Worm (Caenorhabditis elegans) whole organism, L4 larva: Measurements from ENCODE around the gene wdfy-3.

Experiments used
- F10B5.3 ChIP-seq: sonication (generic microtip); optimal IDR thresholded peaks from 2 replicates; lab custom pipeline; 2016; ENCODE audit warnings: mild to moderate bottlenecking, missing genetic modification characterization, missing compliant biosample characterization
- F26F4.8 ChIP-seq: fragments of 200-800 bp; sonication (Bioruptor generic); conservative IDR thresholded peaks from 2 replicates; pipeline ENCODE4 v1.3.6; 2022; ENCODE audit warnings: missing genetic modification characterization, missing compliant biosample characterization
- T20F7.1 ChIP-seq: fragments of 200-800 bp; sonication (Bioruptor generic); optimal IDR thresholded peaks from 2 replicates; lab custom pipeline; 2018; ENCODE audit warnings: mild to moderate bottlenecking, missing genetic modification characterization, missing compliant biosample characterization
- T26A8.4 ChIP-seq: fragments of 200-800 bp; sonication (Bioruptor generic); IDR thresholded peaks from 2 replicates; pipeline ENCODE4 v1.3.6; 2022; ENCODE audit warnings: missing genetic modification characterization, missing compliant biosample characterization
- Y105C5A.15 ChIP-seq: fragments of 200-800 bp; sonication (Bioruptor generic); IDR thresholded peaks from 2 replicates; pipeline ENCODE4 v1.3.6; 2022; ENCODE audit warnings: missing genetic modification characterization, missing compliant biosample characterization
- Y5F2A.4 ChIP-seq: fragments of 200-800 bp; sonication (Bioruptor generic); optimal IDR thresholded peaks from 2 replicates; lab custom pipeline; 2018; ENCODE audit warnings: mild to moderate bottlenecking, missing genetic modification characterization, missing compliant biosample characterization
- aly-2 ChIP-seq: sonication (generic microtip); optimal IDR thresholded peaks from 2 replicates; lab custom pipeline; 2018; ENCODE audit warnings: missing biosample characterization, missing genetic modification characterization
- arid-1 ChIP-seq: fragments of 200-800 bp; sonication (Bioruptor generic); conservative IDR thresholded peaks from 2 replicates; pipeline ENCODE4 v1.3.6; 2022; ENCODE audit warnings: missing genetic modification reagents, missing genetic modification characterization, missing compliant biosample characterization
- attf-4 ChIP-seq: sonication (generic microtip); optimal IDR thresholded peaks from 3 replicates; lab custom pipeline; 2017; ENCODE audit warnings: missing biosample characterization, missing genetic modification characterization
- ceh-28 ChIP-seq: fragments of 150-350 bp; optimal IDR thresholded peaks from 2 replicates; lab custom pipeline; 2014; ENCODE audit warnings: missing biosample characterization, missing genetic modification reagents, missing genetic modification characterization
- ceh-32 ChIP-seq: sonication (generic microtip); optimal IDR thresholded peaks from 2 replicates; lab custom pipeline; 2016; ENCODE audit warnings: mild to moderate bottlenecking, missing genetic modification characterization, missing compliant biosample characterization; ENCODE audit not compliant: poor library complexity
- ceh-82 ChIP-seq: sonication (generic microtip); optimal IDR thresholded peaks from 2 replicates; lab custom pipeline; 2017; ENCODE audit warnings: missing biosample characterization, missing genetic modification characterization
- cey-2 ChIP-seq: sonication (generic microtip); optimal IDR thresholded peaks from 3 replicates; lab custom pipeline; 2017; ENCODE audit warnings: missing genetic modification characterization, mild to moderate bottlenecking, missing compliant biosample characterization, antibody characterized with exemption, borderline replicate concordance; ENCODE audit not compliant: insufficient read depth
- ctbp-1 ChIP-seq: fragments of 200-800 bp; sonication (Bioruptor generic); IDR thresholded peaks from 2 replicates; pipeline ENCODE4 v1.3.6; 2022; ENCODE audit warnings: missing genetic modification reagents, missing genetic modification characterization, missing compliant biosample characterization
- daf-16 ChIP-seq, 3 experiments: sonication (generic microtip); optimal IDR thresholded peaks; 2 replicates each; lab custom pipeline; 2016 to 2017; ENCODE audit warnings: missing genetic modification characterization in 3 of 3, missing genetic modification reagents in 3 of 3, mild to moderate bottlenecking in 2 of 3, missing compliant biosample characterization in 2 of 3, missing biosample characterization in 1 of 3, moderate library complexity in 1 of 3
- daf-8 ChIP-seq: fragments of 200-800 bp; sonication (Bioruptor generic); IDR thresholded peaks from 2 replicates; pipeline ENCODE4 v1.3.6; 2022; ENCODE audit warnings: missing genetic modification characterization, missing compliant biosample characterization
- dmd-8 ChIP-seq: fragments of 200-800 bp; sonication (Bioruptor generic); IDR thresholded peaks from 2 replicates; pipeline ENCODE4 v1.3.6; 2022; ENCODE audit warnings: missing genetic modification characterization, missing compliant biosample characterization
- duxl-1 ChIP-seq: sonication (generic microtip); optimal IDR thresholded peaks from 2 replicates; lab custom pipeline; 2016; ENCODE audit warnings: mild to moderate bottlenecking, missing genetic modification characterization, moderate library complexity, missing compliant biosample characterization; ENCODE audit not compliant: poor library complexity
- dve-1 ChIP-seq: sonication (generic microtip); optimal IDR thresholded peaks from 2 replicates; lab custom pipeline; 2017; ENCODE audit warnings: antibody characterized with exemption, mild to moderate bottlenecking, missing genetic modification characterization, missing compliant biosample characterization; ENCODE audit not compliant: insufficient read depth
- egl-43 ChIP-seq: fragments of 200-800 bp; sonication (Bioruptor generic); IDR thresholded peaks from 2 replicates; pipeline ENCODE4 v1.3.6; 2022; ENCODE audit warnings: missing genetic modification reagents, missing genetic modification characterization, missing compliant biosample characterization
- fkh-10 ChIP-seq: fragments of 150-350 bp; optimal IDR thresholded peaks from 2 replicates; lab custom pipeline; 2014; ENCODE audit warnings: missing biosample characterization, missing genetic modification reagents, missing genetic modification characterization
- gei-8 ChIP-seq: fragments of 200-800 bp; sonication (Bioruptor generic); optimal IDR thresholded peaks from 2 replicates; lab custom pipeline; 2018; ENCODE audit warnings: mild to moderate bottlenecking, missing genetic modification characterization, missing compliant biosample characterization
- hlh-11 ChIP-seq: fragments of 200-800 bp; sonication (Bioruptor generic); optimal IDR thresholded peaks from 2 replicates; lab custom pipeline; 2018; ENCODE audit warnings: mild to moderate bottlenecking, missing genetic modification characterization, missing compliant biosample characterization
- lim-7 ChIP-seq: fragments of 200-800 bp; sonication (Bioruptor generic); IDR thresholded peaks from 2 replicates; pipeline ENCODE4 v1.3.6; 2022; ENCODE audit warnings: missing genetic modification characterization, missing compliant biosample characterization
- lin-1 ChIP-seq: fragments of 200-800 bp; sonication (Bioruptor generic); IDR thresholded peaks from 2 replicates; pipeline ENCODE4 v1.3.6; 2022; ENCODE audit warnings: missing genetic modification reagents, missing genetic modification characterization, missing compliant biosample characterization
- lin-15B ChIP-seq: fragments of 150-350 bp; sonication (generic microtip); optimal IDR thresholded peaks from 3 replicates; lab custom pipeline; 2014; ENCODE audit warnings: missing biosample characterization, missing genetic modification characterization
- lin-29 ChIP-seq: fragments of 200-800 bp; sonication (Bioruptor generic); IDR thresholded peaks from 2 replicates; pipeline ENCODE4 v1.3.6; 2022; ENCODE audit warnings: missing genetic modification reagents, missing genetic modification characterization, missing compliant biosample characterization
- lin-39 ChIP-seq: fragments of 150-350 bp; optimal IDR thresholded peaks from 2 replicates; lab custom pipeline; 2014; ENCODE audit warnings: missing biosample characterization, missing genetic modification reagents, missing genetic modification characterization
- lsy-2 ChIP-seq, 2 experiments: fragments of 150-350 bp in 1 of 2; sonication (generic microtip) in 1 of 2; optimal IDR thresholded peaks; 2 replicates each; lab custom pipeline; 2014 to 2017; ENCODE audit warnings: missing biosample characterization in 2 of 2, missing genetic modification characterization in 2 of 2
- mdl-1 ChIP-seq, 2 experiments: fragments of 150-350 bp in 1 of 2; sonication (generic microtip) in 1 of 2; optimal IDR thresholded peaks; 2 replicates each; lab custom pipeline; 2014 to 2017; ENCODE audit warnings: missing biosample characterization in 2 of 2, missing genetic modification characterization in 2 of 2
- nhr-102 ChIP-seq: sonication (generic microtip); optimal IDR thresholded peaks from 2 replicates; lab custom pipeline; 2016; ENCODE audit warnings: mild to moderate bottlenecking, missing genetic modification characterization, moderate library complexity, missing compliant biosample characterization
- nhr-11 ChIP-seq: fragments of 150-350 bp; optimal IDR thresholded peaks from 2 replicates; lab custom pipeline; 2014; ENCODE audit warnings: missing biosample characterization, missing genetic modification characterization
- nhr-25 ChIP-seq: sonication (generic microtip); optimal IDR thresholded peaks from 2 replicates; lab custom pipeline; 2017; ENCODE audit warnings: missing genetic modification characterization, mild to moderate bottlenecking, missing compliant biosample characterization, antibody characterized with exemption, moderate library complexity, borderline replicate concordance; ENCODE audit not compliant: insufficient read depth
- nhr-28 ChIP-seq: fragments of 150-350 bp; optimal IDR thresholded peaks from 2 replicates; lab custom pipeline; 2014; ENCODE audit warnings: missing biosample characterization, missing genetic modification characterization
- nhr-48 ChIP-seq: sonication (generic microtip); optimal IDR thresholded peaks from 2 replicates; lab custom pipeline; 2016; ENCODE audit warnings: mild to moderate bottlenecking, missing genetic modification characterization, missing compliant biosample characterization
- nhr-76 ChIP-seq: fragments of 150-350 bp; optimal IDR thresholded peaks from 2 replicates; lab custom pipeline; 2014; ENCODE audit warnings: missing biosample characterization, missing genetic modification characterization
- nhr-77 ChIP-seq: fragments of 150-350 bp; optimal IDR thresholded peaks from 2 replicates; lab custom pipeline; 2014; ENCODE audit warnings: missing biosample characterization, missing genetic modification characterization
- pha-4 ChIP-seq, 2 experiments: fragments of 150-350 bp in 1 of 2; fragments of 200-800 bp in 1 of 2; sonication (Bioruptor generic) in 1 of 2; IDR thresholded peaks in 1 of 2; optimal IDR thresholded peaks in 1 of 2; 2 replicates each; pipeline versions ENCODE4 v1.3.6 to Lab custom; 2014 to 2022; ENCODE audit warnings: missing genetic modification characterization in 2 of 2, missing genetic modification reagents in 2 of 2, missing biosample characterization in 1 of 2, missing compliant biosample characterization in 1 of 2
- php-3 ChIP-seq: fragments of 200-800 bp; sonication (Bioruptor generic); IDR thresholded peaks from 2 replicates; pipeline ENCODE4 v1.3.6; 2022; ENCODE audit warnings: missing genetic modification reagents, missing genetic modification characterization, missing compliant biosample characterization
- pqm-1 ChIP-seq: sonication (generic microtip); optimal IDR thresholded peaks from 2 replicates; lab custom pipeline; 2017; ENCODE audit warnings: missing biosample characterization, missing genetic modification characterization
- set-16 ChIP-seq: fragments of 200-800 bp; sonication (Bioruptor generic); IDR thresholded peaks from 2 replicates; pipeline ENCODE4 v1.3.6; 2022; ENCODE audit warnings: missing genetic modification reagents, missing genetic modification characterization, missing compliant biosample characterization
- skn-1 ChIP-seq: fragments of 150-350 bp; optimal IDR thresholded peaks from 2 replicates; lab custom pipeline; 2014; ENCODE audit warnings: missing biosample characterization, missing genetic modification characterization
- snpc-4 ChIP-seq: fragments of 150-350 bp; optimal IDR thresholded peaks from 2 replicates; lab custom pipeline; 2014; ENCODE audit warnings: missing biosample characterization, missing genetic modification characterization
- tra-1 ChIP-seq: fragments of 200-800 bp; sonication (Bioruptor generic); IDR thresholded peaks from 2 replicates; pipeline ENCODE4 v1.3.6; 2022; ENCODE audit warnings: missing genetic modification reagents, missing genetic modification characterization, missing compliant biosample characterization
- unc-62 ChIP-seq, 3 experiments: fragments of 150-350 bp in 1 of 3; sonication (generic microtip); optimal IDR thresholded peaks in 2 of 3; peaks in 1 of 3; 1 replicate in 1 of 3; 2 replicates in 2 of 3; lab custom pipeline; 2014 to 2017; ENCODE audit warnings: missing biosample characterization in 3 of 3, missing genetic modification characterization in 3 of 3, missing genetic modification reagents in 3 of 3, missing genotype in 1 of 3
- zag-1 ChIP-seq: fragments of 150-350 bp; optimal IDR thresholded peaks from 2 replicates; lab custom pipeline; 2014; ENCODE audit warnings: missing biosample characterization, missing genetic modification characterization
- zip-11 ChIP-seq: fragments of 200-800 bp; sonication (Bioruptor generic); IDR thresholded peaks from 2 replicates; pipeline ENCODE4 v1.3.6; 2022; ENCODE audit warnings: missing genetic modification characterization, missing compliant biosample characterization
- zip-2 ChIP-seq: fragments of 150-350 bp; optimal IDR thresholded peaks from 2 replicates; lab custom pipeline; 2014; ENCODE audit warnings: missing biosample characterization, missing genetic modification characterization
- ztf-11 ChIP-seq: fragments of 150-350 bp; optimal IDR thresholded peaks from 2 replicates; lab custom pipeline; 2014; ENCODE audit warnings: missing biosample characterization, missing genetic modification characterization

The wdfy-3 gene

DNA sequence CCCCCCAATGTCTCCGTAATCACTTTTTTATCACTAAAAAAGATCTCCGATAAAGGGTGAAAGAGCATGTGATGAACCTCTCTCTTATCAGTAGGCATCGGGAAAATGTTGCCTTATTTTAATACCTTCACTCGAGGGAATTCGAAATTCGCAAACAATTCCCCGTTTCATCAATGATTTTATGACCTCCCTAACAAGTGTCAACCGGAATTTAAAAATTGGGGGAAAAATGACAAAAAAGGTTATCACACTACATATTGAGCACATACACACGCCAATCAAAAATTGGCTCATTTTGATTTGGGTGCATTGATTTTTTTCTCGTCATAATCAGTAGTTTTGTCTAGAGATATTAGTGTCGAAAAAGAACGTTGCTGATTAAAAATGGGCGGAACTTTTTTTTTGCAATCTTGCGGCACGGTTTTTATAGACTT is 36.5 kb downstream of the wdfy-3 start (continued):
- no peak for TF ChIP-seq Y105C5A.15 (GFP tag; lab: Robert Waterston, UW)
- peak; percentile 95 for TF ChIP-seq pqm-1
- peak in 1 of 2 experiments; percentile 5 for TF ChIP-seq unc-62 (GFP tag; optimal IDR thresholded peaks at IDR 0.05 in 1 of 2; lab: Kevin White, UChicago)
- no peak for TF ChIP-seq unc-62 (tag; optimal IDR thresholded peaks at IDR 0.05; lab: Kevin White, UChicago)
- TF ChIP-seq nhr-102 (tag; lab: Kevin White, UChicago) = peak; percentile 76
- TF ChIP-seq nhr-48 (tag; lab: Kevin White, UChicago) = peak; percentile 90
- TF ChIP-seq set-16 = no peak
- TF ChIP-seq snpc-4 = no peak
- no peak for TF ChIP-seq zag-1 (tag; lab: Kevin White, UChicago)
- no peak for TF ChIP-seq nhr-25 (tag; lab: Kevin White, UChicago)
- peak; percentile 90 for TF ChIP-seq php-3 (GFP tag; lab: Robert Waterston, UW)
- peak in 1 of 2 experiments; percentile 57 for TF ChIP-seq daf-16 (GFP tag; optimal IDR thresholded peaks at IDR 0.05; lab: Kevin White, UChicago)
- TF ChIP-seq daf-16 (tag; optimal IDR thresholded peaks at IDR 0.05; lab: Kevin White, UChicago) = peak; percentile 73
- no peak for TF ChIP-seq ceh-32 (tag; lab: Kevin White, UChicago)
- no peak for TF ChIP-seq ztf-11 (tag; lab: Kevin White, UChicago)
- no peak for TF ChIP-seq ctbp-1 (GFP tag; lab: Robert Waterston, UW)
- TF ChIP-seq lin-1 = peak; percentile 81
- no peak for TF ChIP-seq dmd-8 (GFP tag; lab: Robert Waterston, UW)
- no peak for TF ChIP-seq zip-2 (tag; lab: Kevin White, UChicago)
- TF ChIP-seq nhr-77 = peak; percentile 61
- no peak for TF ChIP-seq aly-2
- TF ChIP-seq, all 104 proteins: peak for 21

- no peak for TF ChIP-seq attf-4
- TF ChIP-seq tra-1 (GFP tag; lab: Robert Waterston, UW) = 0 out of 2 replicates have a peak, but pooled peaks have one; percentile 24
- no peak for TF ChIP-seq nhr-11
- no peak for TF ChIP-seq zip-11 (GFP tag; lab: Robert Waterston, UW)
- peak; percentile 62 for TF ChIP-seq hlh-11 (tag; lab: Kevin White, UChicago)
- no peak for TF ChIP-seq T20F7.1 (GFP tag; lab: Kevin White, UChicago)
- TF ChIP-seq ceh-28 (tag; lab: Kevin White, UChicago) = no peak
- 0 out of 2 replicates have a peak, but pooled peaks have one; percentile 12 for TF ChIP-seq pha-4 (GFP tag; IDR thresholded peaks at IDR 0.05; lab: Robert Waterston, UW)
- TF ChIP-seq pha-4 (tag; optimal IDR thresholded peaks at IDR 0.05; lab: Kevin White, UChicago) = no peak
- TF ChIP-seq duxl-1 (tag; lab: Kevin White, UChicago) = no peak
- TF ChIP-seq Y5F2A.4 (GFP tag; lab: Kevin White, UChicago) = no peak
- TF ChIP-seq lin-15B (tag; lab: Kevin White, UChicago) = no peak
- no peak for TF ChIP-seq set-16
- TF ChIP-seq arid-1 = no peak
- no peak for TF ChIP-seq lim-7 (GFP tag; lab: Robert Waterston, UW)
- TF ChIP-seq nhr-102 (tag; lab: Kevin White, UChicago) = peak; percentile 11
- no peak for TF ChIP-seq F26F4.8 (GFP tag; lab: Robert Waterston, UW)
- no peak for TF ChIP-seq cey-2 (tag; lab: Kevin White, UChicago)
- no peak for TF ChIP-seq fkh-10
- no peak for TF ChIP-seq lin-29
- TF ChIP-seq nhr-76 (tag; lab: Kevin White, UChicago) = no peak
- TF ChIP-seq daf-8 (GFP tag; lab: Robert Waterston, UW) = no peak
- TF ChIP-seq mdl-1 (tag; optimal IDR thresholded peaks at IDR 0.05; lab: Kevin White, UChicago) = peak in 1 of 2 experiments; percentile 17
- peak; percentile 6 for TF ChIP-seq dve-1
- no peak for TF ChIP-seq lsy-2 (tag; optimal IDR thresholded peaks at IDR 0.05; lab: Kevin White, UChicago)
- no peak for TF ChIP-seq gei-8
- no peak for TF ChIP-seq lin-39 (tag; lab: Kevin White, UChicago)
- TF ChIP-seq skn-1 (tag; lab: Kevin White, UChicago) = no peak
- no peak for TF ChIP-seq F10B5.3
- no peak for TF ChIP-seq ceh-82 (tag; lab: Kevin White, UChicago)
- TF ChIP-seq T26A8.4 (GFP tag; lab: Robert Waterston, UW) = no peak
- TF ChIP-seq nhr-28 (tag; lab: Kevin White, UChicago) = peak; percentile 38
- no peak for TF ChIP-seq dmd-8 (GFP tag; lab: Robert Waterston, UW)
- TF ChIP-seq egl-43 (GFP tag; lab: Robert Waterston, UW) = no peak
Observed at ce11 chrIV:12698880-12699279, 45.7 kb downstream of the wdfy-3 start.
